Worm (Caenorhabditis elegans) whole organism, late embryonic: Measurements from ENCODE around the gene bus-18.

Source experiments
- F13H6.1 ChIP-seq: sonication (generic microtip); optimal IDR thresholded peaks from 2 replicates; lab custom pipeline; 2016; ENCODE audit warnings: missing genetic modification characterization, missing compliant biosample characterization
- nhr-11 ChIP-seq: fragments of 150-350 bp; optimal IDR thresholded peaks from 2 replicates; lab custom pipeline; 2014; ENCODE audit warnings: missing biosample characterization, missing genetic modification characterization
- pha-4 ChIP-seq: fragments of 150-350 bp; optimal IDR thresholded peaks from 2 replicates; lab custom pipeline; 2018; ENCODE audit warnings: missing biosample characterization, missing genetic modification reagents, missing genetic modification characterization

DNA sequence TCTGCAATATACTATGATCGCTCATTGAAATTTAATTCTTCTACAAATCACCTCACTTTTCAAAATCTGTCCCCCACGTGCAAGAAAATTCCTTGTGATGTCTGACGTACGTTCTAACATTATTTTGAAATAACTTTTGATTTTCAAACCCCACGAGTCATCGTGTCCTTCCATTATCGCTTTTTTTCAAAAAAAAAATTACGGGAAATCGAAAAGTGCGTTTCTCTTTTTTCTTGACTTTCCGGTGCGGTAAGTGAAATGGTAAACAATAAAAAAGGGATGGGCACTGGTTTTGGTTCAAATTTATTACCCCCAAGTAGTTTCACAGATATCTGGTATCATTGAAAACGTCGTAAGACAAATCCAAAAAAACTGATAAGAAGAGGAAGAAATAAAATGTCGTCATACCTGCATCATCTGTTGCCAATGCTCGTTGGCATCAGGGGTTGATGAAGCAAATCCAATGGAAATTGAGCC is 30.0 kb downstream of the bus-18 start:
- no peak for TF ChIP-seq F13H6.1
- no peak for TF ChIP-seq pha-4 (tag; lab: Kevin White, UChicago)
- TF ChIP-seq nhr-11 = no peak
